Fruit fly (Drosophila melanogaster) whole organism, embryonic: Measurements from ENCODE around the gene CG46523.

Experiments
- Abd-B ChIP-seq: fragments of 200-800 bp; sonication (Bioruptor generic); optimal IDR thresholded peaks from 2 replicates; lab custom pipeline; 2018; ENCODE audit warnings: missing biosample characterization, mild to moderate bottlenecking, missing genetic modification characterization, moderate library complexity
- C15 ChIP-seq: fragments of 200-800 bp; sonication (Bioruptor generic); IDR thresholded peaks from 3 replicates; pipeline ENCODE4 v1.3.6; 2022; ENCODE audit warnings: missing biosample characterization, missing genetic modification characterization
- H2.0 ChIP-seq: fragments of 200-800 bp; sonication (Bioruptor generic); IDR thresholded peaks from 2 replicates; pipeline ENCODE4 v1.3.6; 2022; ENCODE audit warnings: missing biosample characterization, missing genetic modification characterization
- Hr39 ChIP-seq: fragments of >200 bp; optimal IDR thresholded peaks from 2 replicates; lab custom pipeline; 2017
- ato ChIP-seq: fragments of 200-800 bp; sonication (Bioruptor generic); IDR thresholded peaks from 2 replicates; pipeline ENCODE4 v1.3.6; 2022; ENCODE audit warnings: missing biosample characterization, missing genetic modification characterization; ENCODE audit not compliant: partially characterized antibody
- phol ChIP-seq: fragments of 200-800 bp; sonication (Bioruptor generic); optimal IDR thresholded peaks from 3 replicates; lab custom pipeline; 2018; ENCODE audit warnings: missing biosample characterization, mild to moderate bottlenecking, missing genetic modification characterization, moderate library complexity

DNA sequence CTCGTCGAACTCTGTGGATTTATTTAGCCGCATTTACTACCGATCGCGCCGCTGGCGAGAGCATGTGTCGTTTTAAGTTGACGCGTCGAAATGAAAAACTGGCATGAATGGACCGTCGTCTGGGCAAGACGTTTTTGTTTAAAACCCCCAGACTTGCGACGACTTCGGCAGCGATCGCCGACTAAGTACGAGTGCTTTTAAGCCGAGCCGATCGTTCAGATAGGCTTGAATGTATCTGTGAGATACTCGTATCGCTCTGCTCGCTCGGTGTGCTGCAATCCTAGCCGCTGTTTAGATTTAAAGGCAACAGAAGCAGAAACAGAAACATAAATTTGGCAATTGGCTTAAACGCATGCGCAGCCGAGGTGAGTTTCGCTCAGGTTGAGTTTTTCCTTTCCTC, 28.8 kb downstream of the CG46523 start, which contains the start of gene dsb:
- TF ChIP-seq phol (tag; lab: Kevin White, UChicago) (no peak), Abd-B (no peak), ato (GFP tag; lab: Robert Waterston, UW) (no peak), Hr39 (lab: Kevin White, UChicago) (no peak), H2.0 (no peak), C15 (GFP tag; lab: Robert Waterston, UW) (no peak)
